Worm (Caenorhabditis elegans) whole organism, L1 larva: ENCODE results near the gene trm-1.

Experiments
- C16A3.4 ChIP-seq: fragments of 150-350 bp; optimal IDR thresholded peaks from 2 replicates; lab custom pipeline; 2014; ENCODE audit warnings: missing biosample characterization, missing genetic modification characterization
- alr-1 ChIP-seq: fragments of 200-800 bp; sonication (Bioruptor generic); optimal IDR thresholded peaks from 2 replicates; lab custom pipeline; 2018; ENCODE audit warnings: borderline replicate concordance, mild to moderate bottlenecking, missing genetic modification characterization, missing compliant biosample characterization
- aly-2 ChIP-seq: fragments of 150-350 bp; optimal IDR thresholded peaks from 2 replicates; lab custom pipeline; 2014; ENCODE audit warnings: missing biosample characterization, missing genetic modification characterization
- ama-1 ChIP-seq: fragments of 150-350 bp; optimal IDR thresholded peaks from 2 replicates; lab custom pipeline; 2014
- blmp-1 ChIP-seq: fragments of 150-350 bp; optimal IDR thresholded peaks from 2 replicates; lab custom pipeline; 2014; ENCODE audit warnings: missing biosample characterization, missing genetic modification characterization
- ceh-63 ChIP-seq: fragments of 200-800 bp; sonication (Bioruptor generic); optimal IDR thresholded peaks from 2 replicates; lab custom pipeline; 2018; ENCODE audit warnings: mild to moderate bottlenecking, missing genetic modification characterization, missing compliant biosample characterization
- ceh-82 ChIP-seq, 3 experiments: fragments of 150-350 bp in 1 of 3; sonication (generic microtip) in 2 of 3; optimal IDR thresholded peaks; 2 replicates each; lab custom pipeline; 2014 to 2017; ENCODE audit warnings: missing biosample characterization in 3 of 3, missing genetic modification characterization in 3 of 3
- dpl-1 ChIP-seq, 3 experiments: fragments of 150-350 bp in 2 of 3; sonication (generic microtip) in 1 of 3; optimal IDR thresholded peaks; 2 replicates each; lab custom pipeline; 2014 to 2017; ENCODE audit warnings: missing biosample characterization in 3 of 3, missing genetic modification characterization in 3 of 3, missing genetic modification reagents in 3 of 3
- dsc-1 ChIP-seq: sonication (generic microtip); optimal IDR thresholded peaks from 2 replicates; lab custom pipeline; 2016; ENCODE audit warnings: mild to moderate bottlenecking, missing genetic modification characterization, missing compliant biosample characterization
- efl-1 ChIP-seq, 4 experiments: fragments of 150-350 bp; optimal IDR thresholded peaks in 3 of 4; peaks in 1 of 4; 1 replicate in 1 of 4; 2 replicates in 3 of 4; lab custom pipeline; 2014; ENCODE audit warnings: missing biosample characterization in 2 of 4, missing genetic modification characterization in 2 of 4, missing genetic modification reagents in 2 of 4
- egl-13 ChIP-seq: sonication (generic microtip); optimal IDR thresholded peaks from 2 replicates; lab custom pipeline; 2016; ENCODE audit warnings: missing genotype, missing genetic modification reagents, missing genetic modification characterization, missing compliant biosample characterization
- egl-27 ChIP-seq, 2 experiments: fragments of 150-350 bp in 1 of 2; sonication (generic microtip); optimal IDR thresholded peaks; 3 replicates each; lab custom pipeline; 2017 to 2018; ENCODE audit warnings: missing biosample characterization in 2 of 2, missing genetic modification characterization in 2 of 2, missing genetic modification reagents in 2 of 2
- elt-2 ChIP-seq: sonication (generic microtip); optimal IDR thresholded peaks from 2 replicates; lab custom pipeline; 2016; ENCODE audit warnings: missing genetic modification characterization, mild to moderate bottlenecking, inconsistent platforms, missing compliant biosample characterization, missing genetic modification reagents
- elt-3 ChIP-seq, 6 experiments: fragments of 150-350 bp in 1 of 6; sonication (generic microtip); optimal IDR thresholded peaks; 2 replicates each; lab custom pipeline; 2017 to 2018; ENCODE audit warnings: missing biosample characterization in 6 of 6, missing genetic modification characterization in 6 of 6, inconsistent platforms in 1 of 6
- fkh-10 ChIP-seq: sonication (generic microtip); optimal IDR thresholded peaks from 2 replicates; lab custom pipeline; 2017; ENCODE audit warnings: missing biosample characterization, missing genetic modification reagents, missing genetic modification characterization
- fkh-8 ChIP-seq: sonication (generic microtip); optimal IDR thresholded peaks from 2 replicates; lab custom pipeline; 2016; ENCODE audit warnings: mild to moderate bottlenecking, missing genetic modification characterization, missing compliant biosample characterization
- fos-1 ChIP-seq: fragments of 150-350 bp; optimal IDR thresholded peaks from 2 replicates; lab custom pipeline; 2014; ENCODE audit warnings: missing biosample characterization, missing genetic modification characterization
- isw-1 ChIP-seq: fragments of 200-800 bp; sonication (Bioruptor generic); IDR thresholded peaks from 2 replicates; pipeline ENCODE4 v1.3.6; 2022; ENCODE audit warnings: missing genetic modification characterization, missing compliant biosample characterization
- jun-1 ChIP-seq: fragments of 150-350 bp; optimal IDR thresholded peaks from 2 replicates; lab custom pipeline; 2014; ENCODE audit warnings: missing biosample characterization, missing genetic modification reagents, missing genetic modification characterization
- lin-13 ChIP-seq: fragments of 150-350 bp; optimal IDR thresholded peaks from 2 replicates; lab custom pipeline; 2014; ENCODE audit warnings: missing biosample characterization, missing genetic modification reagents, missing genetic modification characterization
- lin-14 ChIP-seq: fragments of 200-800 bp; sonication (Bioruptor generic); optimal IDR thresholded peaks from 2 replicates; lab custom pipeline; 2018; ENCODE audit warnings: mild to moderate bottlenecking, missing genetic modification characterization, moderate library complexity, missing compliant biosample characterization
- lin-15B ChIP-seq: fragments of 150-350 bp; sonication (generic microtip); optimal IDR thresholded peaks from 3 replicates; lab custom pipeline; 2014; ENCODE audit warnings: missing biosample characterization, missing genetic modification characterization
- lin-35 ChIP-seq, 2 experiments: fragments of 150-350 bp; optimal IDR thresholded peaks; 2 replicates each; lab custom pipeline; 2014; ENCODE audit warnings: missing biosample characterization in 2 of 2, missing genetic modification characterization in 2 of 2, missing genetic modification reagents in 2 of 2
- lir-3 ChIP-seq: sonication (generic microtip); optimal IDR thresholded peaks from 2 replicates; lab custom pipeline; 2016; ENCODE audit warnings: mild to moderate bottlenecking, missing genetic modification characterization, moderate library complexity, missing compliant biosample characterization; ENCODE audit not compliant: poor library complexity
- lsy-2 ChIP-seq, 2 experiments: fragments of 150-350 bp; optimal IDR thresholded peaks; 2 replicates each; lab custom pipeline; 2014; ENCODE audit warnings: missing biosample characterization in 2 of 2, missing genetic modification characterization in 2 of 2
- mab-9 ChIP-seq: fragments of 200-800 bp; sonication (Bioruptor generic); IDR thresholded peaks from 2 replicates; pipeline ENCODE4 v1.3.6; 2022; ENCODE audit warnings: missing genetic modification reagents, missing genetic modification characterization, missing compliant biosample characterization
- mdl-1 ChIP-seq, 2 experiments: fragments of 150-350 bp; optimal IDR thresholded peaks; 2 replicates each; lab custom pipeline; 2014 to 2017; ENCODE audit warnings: missing biosample characterization in 2 of 2, missing genetic modification characterization in 2 of 2, inconsistent platforms in 1 of 2
- mef-2 ChIP-seq: fragments of 150-350 bp; optimal IDR thresholded peaks from 2 replicates; lab custom pipeline; 2014; ENCODE audit warnings: missing biosample characterization, missing genetic modification characterization
- mep-1 ChIP-seq: fragments of 150-350 bp; optimal IDR thresholded peaks from 2 replicates; lab custom pipeline; 2014; ENCODE audit warnings: missing biosample characterization, missing genetic modification characterization
- nhr-11 ChIP-seq: fragments of 150-350 bp; optimal IDR thresholded peaks from 2 replicates; lab custom pipeline; 2014; ENCODE audit warnings: missing biosample characterization, missing genetic modification characterization
- nhr-19 ChIP-seq: fragments of 200-800 bp; sonication (Bioruptor generic); conservative IDR thresholded peaks from 2 replicates; pipeline ENCODE4 v1.3.6; 2022; ENCODE audit warnings: missing genetic modification characterization, missing compliant biosample characterization
- nhr-20 ChIP-seq: sonication (generic microtip); optimal IDR thresholded peaks from 2 replicates; lab custom pipeline; 2016; ENCODE audit warnings: mild to moderate bottlenecking, missing genetic modification characterization, missing compliant biosample characterization
- nhr-28 ChIP-seq: fragments of 150-350 bp; optimal IDR thresholded peaks from 2 replicates; lab custom pipeline; 2014; ENCODE audit warnings: missing biosample characterization, missing genetic modification characterization
- nhr-47 ChIP-seq: sonication (generic microtip); optimal IDR thresholded peaks from 2 replicates; lab custom pipeline; 2016; ENCODE audit warnings: mild to moderate bottlenecking, missing genetic modification characterization, moderate library complexity, missing compliant biosample characterization
- nhr-77 ChIP-seq: fragments of 150-350 bp; optimal IDR thresholded peaks from 2 replicates; lab custom pipeline; 2014; ENCODE audit warnings: missing biosample characterization, missing genetic modification characterization
- nhr-85 ChIP-seq: sonication (generic microtip); peaks from one replicate; lab custom pipeline; 2016; ENCODE audit warnings: missing genetic modification characterization, inconsistent platforms, missing compliant biosample characterization
- nhr-90 ChIP-seq: sonication (generic microtip); optimal IDR thresholded peaks from 2 replicates; lab custom pipeline; 2016; ENCODE audit warnings: mild to moderate bottlenecking, missing genetic modification characterization, missing compliant biosample characterization; ENCODE audit not compliant: poor library complexity
- pag-3 ChIP-seq: sonication (generic microtip); optimal IDR thresholded peaks from 2 replicates; lab custom pipeline; 2017; ENCODE audit warnings: missing genetic modification characterization, mild to moderate bottlenecking, missing compliant biosample characterization, antibody characterized with exemption, borderline replicate concordance; ENCODE audit not compliant: insufficient read depth
- rnt-1 ChIP-seq: sonication (generic microtip); optimal IDR thresholded peaks from 2 replicates; lab custom pipeline; 2016; ENCODE audit warnings: mild to moderate bottlenecking, missing genetic modification characterization, moderate library complexity, missing compliant biosample characterization
- skn-1 ChIP-seq: fragments of 150-350 bp; optimal IDR thresholded peaks from 2 replicates; lab custom pipeline; 2014; ENCODE audit warnings: missing biosample characterization, missing genetic modification characterization
- snpc-4 ChIP-seq: fragments of 150-350 bp; optimal IDR thresholded peaks from 2 replicates; lab custom pipeline; 2014; ENCODE audit warnings: missing biosample characterization, missing genetic modification characterization
- snu-23 ChIP-seq: sonication (generic microtip); optimal IDR thresholded peaks from 2 replicates; lab custom pipeline; 2016; ENCODE audit warnings: missing genetic modification characterization, missing compliant biosample characterization
- sox-4 ChIP-seq: sonication (generic microtip); optimal IDR thresholded peaks from 2 replicates; lab custom pipeline; 2016; ENCODE audit warnings: missing genetic modification characterization, missing compliant biosample characterization
- sptf-1 ChIP-seq: fragments of 150-350 bp; optimal IDR thresholded peaks from 2 replicates; lab custom pipeline; 2014; ENCODE audit warnings: missing biosample characterization, missing genetic modification characterization
- swsn-7 ChIP-seq: sonication (generic microtip); optimal IDR thresholded peaks from 2 replicates; lab custom pipeline; 2016; ENCODE audit warnings: missing genetic modification characterization, missing compliant biosample characterization
- tbx-2 ChIP-seq: sonication (generic microtip); optimal IDR thresholded peaks from 2 replicates; lab custom pipeline; 2016; ENCODE audit warnings: missing genetic modification characterization, missing compliant biosample characterization
- unc-130 ChIP-seq: fragments of 150-350 bp; optimal IDR thresholded peaks from 2 replicates; lab custom pipeline; 2017; ENCODE audit warnings: missing biosample characterization, missing genetic modification characterization, inconsistent platforms
- unc-86 ChIP-seq: sonication (generic microtip); optimal IDR thresholded peaks from 2 replicates; lab custom pipeline; 2016; ENCODE audit warnings: missing genetic modification characterization, missing compliant biosample characterization
- unc-98 ChIP-seq: fragments of 200-800 bp; sonication (Bioruptor generic); IDR thresholded peaks from 2 replicates; pipeline ENCODE4 v1.3.6; 2022; ENCODE audit warnings: missing genetic modification characterization, missing compliant biosample characterization
- xbp-1 ChIP-seq: sonication (generic microtip); optimal IDR thresholded peaks from 2 replicates; lab custom pipeline; 2016; ENCODE audit warnings: missing genetic modification characterization, missing compliant biosample characterization
- zip-4 ChIP-seq: fragments of 200-800 bp; sonication (Bioruptor generic); optimal IDR thresholded peaks from 2 replicates; lab custom pipeline; 2018; ENCODE audit warnings: mild to moderate bottlenecking, missing genetic modification characterization, moderate library complexity, missing compliant biosample characterization
- ztf-11 ChIP-seq, 2 experiments: sonication (generic microtip); optimal IDR thresholded peaks; 2 replicates each; lab custom pipeline; 2016 to 2017; ENCODE audit warnings: missing genetic modification characterization in 2 of 2, missing biosample characterization in 1 of 2, missing compliant biosample characterization in 1 of 2

trm-1 gene

ce11 chrV:14193451-14193850 is 8.0 kb upstream of the trm-1 start, which contains the start of gene atfs-1:
TSS of gene atfs-1 (plus strand) at chrV:14193663.
- TF ChIP-seq snu-23 (GFP tag; lab: Kevin White, UChicago) = peak; percentile 86
- TF ChIP-seq unc-130 (tag; lab: Kevin White, UChicago) = peak; percentile 7
- peak in 2 of 3 experiments; percentile 57 to 67 for TF ChIP-seq ceh-82 (tag; optimal IDR thresholded peaks at IDR 0.05; lab: Kevin White, UChicago)
- TF ChIP-seq elt-3 (tag; optimal IDR thresholded peaks at IDR 0.05; lab: Kevin White, UChicago) = peak in 1 of 6 experiments; percentile 36
- peak; percentile 74 for TF ChIP-seq nhr-19
- TF ChIP-seq nhr-28 (tag; lab: Kevin White, UChicago) = no peak
- TF ChIP-seq blmp-1 (tag; lab: Kevin White, UChicago) = peak; percentile 99
- TF ChIP-seq C16A3.4 (tag; lab: Kevin White, UChicago) = peak; percentile 12
- TF ChIP-seq snpc-4 (tag; lab: Kevin White, UChicago) = no peak
- peak; percentile 73 for TF ChIP-seq nhr-90 (tag; lab: Kevin White, UChicago)
- TF ChIP-seq ceh-63 = no peak
- TF ChIP-seq egl-13 (tag; lab: Kevin White, UChicago) = no peak
- TF ChIP-seq efl-1 (optimal IDR thresholded peaks at IDR 0.05; lab: Kevin White, UChicago) = peak; percentile 64 to 75
- peak; percentile 27 to 85 for TF ChIP-seq efl-1 (GFP tag; optimal IDR thresholded peaks at IDR 0.05 in 1 of 2; lab: Kevin White, UChicago)
- TF ChIP-seq aly-2 (tag; lab: Kevin White, UChicago) = peak; percentile 47
- TF ChIP-seq nhr-20 = peak; percentile 82
- 0 out of 2 replicates have a peak, but pooled peaks have one; percentile 19 for TF ChIP-seq mab-9
- TF ChIP-seq skn-1 (tag; lab: Kevin White, UChicago) = peak; percentile 3
- TF ChIP-seq pag-3 (tag; lab: Kevin White, UChicago) = no peak
- no peak for TF ChIP-seq sptf-1 (tag; lab: Kevin White, UChicago)
- peak; percentile 64 for TF ChIP-seq mep-1 (tag; lab: Kevin White, UChicago)
- TF ChIP-seq ama-1 (lab: Kevin White, UChicago) = no peak
- peak; percentile 90 for TF ChIP-seq lin-14
- TF ChIP-seq ztf-11 (tag; optimal IDR thresholded peaks at IDR 0.05; lab: Kevin White, UChicago) = no peak
- peak; percentile 47 for TF ChIP-seq zip-4 (GFP tag; lab: Kevin White, UChicago)
- TF ChIP-seq lin-13 (GFP tag; lab: Kevin White, UChicago) = peak; percentile 51
- peak; percentile 83 for TF ChIP-seq rnt-1 (tag; lab: Kevin White, UChicago)
- peak; percentile 21 for TF ChIP-seq fos-1
- TF ChIP-seq lsy-2 (tag; optimal IDR thresholded peaks at IDR 0.05; lab: Kevin White, UChicago) = peak; percentile 49 to 68
- TF ChIP-seq fkh-10 = no peak
- peak; percentile 55 to 78 for TF ChIP-seq lin-35 (GFP tag; optimal IDR thresholded peaks at IDR 0.05; lab: Kevin White, UChicago)
- no peak for TF ChIP-seq isw-1 (GFP tag; lab: Robert Waterston, UW)
- TF ChIP-seq unc-86 (tag; lab: Kevin White, UChicago) = no peak
- peak; percentile 21 for TF ChIP-seq lin-15B (tag; lab: Kevin White, UChicago)
- no peak for TF ChIP-seq alr-1
- no peak for TF ChIP-seq lir-3 (tag; lab: Kevin White, UChicago)
- peak; percentile 72 for TF ChIP-seq nhr-47 (tag; lab: Kevin White, UChicago)
- TF ChIP-seq nhr-77 (tag; lab: Kevin White, UChicago) = peak; percentile 63
- peak; percentile 72 for TF ChIP-seq swsn-7 (tag; lab: Kevin White, UChicago)
- no peak for TF ChIP-seq unc-98 (GFP tag; lab: Robert Waterston, UW)
- peak; percentile 66 for TF ChIP-seq elt-2 (tag; lab: Kevin White, UChicago)
- TF ChIP-seq dpl-1 (GFP tag; optimal IDR thresholded peaks at IDR 0.05; lab: Kevin White, UChicago) = peak in 2 of 3 experiments; percentile 36 to 43
- peak; percentile 20 for TF ChIP-seq dsc-1 (tag; lab: Kevin White, UChicago)
- peak; percentile 70 for TF ChIP-seq jun-1 (tag; lab: Kevin White, UChicago)
- peak; percentile 3 for TF ChIP-seq sox-4 (tag; lab: Kevin White, UChicago)
- TF ChIP-seq nhr-11 (tag; lab: Kevin White, UChicago) = no peak
- peak in 1 of 2 experiments; percentile 68 for TF ChIP-seq mdl-1 (tag; optimal IDR thresholded peaks at IDR 0.05; lab: Kevin White, UChicago)
- TF ChIP-seq egl-27 (tag; optimal IDR thresholded peaks at IDR 0.05; lab: Kevin White, UChicago) = peak in 1 of 2 experiments; percentile 6
- TF ChIP-seq tbx-2 (tag; lab: Kevin White, UChicago) = peak; percentile 67
- peak; percentile 78 for TF ChIP-seq nhr-85
- peak; percentile 10 for TF ChIP-seq fkh-8 (tag; lab: Kevin White, UChicago)
- TF ChIP-seq xbp-1 = peak; percentile 52
- no peak for TF ChIP-seq mef-2
